Worm (Caenorhabditis elegans) whole organism, mixed stage, embryonic: ENCODE data around the gene cyn-9.

Experiments
- M03D4.4 ChIP-seq: sonication (generic microtip); optimal IDR thresholded peaks from 2 replicates; lab custom pipeline; 2017; ENCODE audit warnings: mild to moderate bottlenecking, missing genetic modification characterization, missing compliant biosample characterization
- blmp-1 ChIP-seq: fragments of 150-350 bp; optimal IDR thresholded peaks from 2 replicates; lab custom pipeline; 2014; ENCODE audit warnings: missing biosample characterization, missing genetic modification characterization
- ceh-39 ChIP-seq: fragments of 150-350 bp; optimal IDR thresholded peaks from 2 replicates; lab custom pipeline; 2014; ENCODE audit warnings: missing biosample characterization, missing genetic modification characterization
- ceh-43 ChIP-seq: fragments of 200-800 bp; sonication (Bioruptor generic); optimal IDR thresholded peaks from 2 replicates; lab custom pipeline; 2018; ENCODE audit warnings: mild to moderate bottlenecking, missing genetic modification characterization, moderate library complexity, missing compliant biosample characterization
- ceh-83 ChIP-seq: fragments of 200-800 bp; sonication (Bioruptor generic); optimal IDR thresholded peaks from 2 replicates; lab custom pipeline; 2018; ENCODE audit warnings: mild to moderate bottlenecking, missing genetic modification characterization, missing compliant biosample characterization
- ces-1 ChIP-seq: fragments of 150-350 bp; optimal IDR thresholded peaks from 2 replicates; lab custom pipeline; 2014; ENCODE audit warnings: missing biosample characterization, missing genetic modification reagents, missing genetic modification characterization
- cnd-1 ChIP-seq: fragments of 200-800 bp; sonication (Bioruptor generic); optimal IDR thresholded peaks from 2 replicates; lab custom pipeline; 2018; ENCODE audit warnings: mild to moderate bottlenecking, missing genetic modification characterization, missing compliant biosample characterization
- drap-1 ChIP-seq: fragments of 200-800 bp; sonication (Bioruptor generic); optimal IDR thresholded peaks from 3 replicates; lab custom pipeline; 2018; ENCODE audit warnings: mild to moderate bottlenecking, missing genetic modification characterization, missing compliant biosample characterization
- elt-1 ChIP-seq: sonication (generic microtip); optimal IDR thresholded peaks from 2 replicates; lab custom pipeline; 2017; ENCODE audit warnings: missing genetic modification characterization, mild to moderate bottlenecking, missing compliant biosample characterization, antibody characterized with exemption, moderate library complexity, borderline replicate concordance; ENCODE audit not compliant: insufficient read depth
- elt-3 ChIP-seq: fragments of 150-350 bp; optimal IDR thresholded peaks from 2 replicates; lab custom pipeline; 2014; ENCODE audit warnings: missing biosample characterization, missing genetic modification characterization
- flh-1 ChIP-seq: fragments of 200-800 bp; sonication (Bioruptor generic); optimal IDR thresholded peaks from 2 replicates; lab custom pipeline; 2018; ENCODE audit warnings: mild to moderate bottlenecking, missing genetic modification characterization, moderate library complexity, missing compliant biosample characterization
- ham-2 ChIP-seq: fragments of 200-800 bp; sonication (Bioruptor generic); optimal IDR thresholded peaks from 2 replicates; lab custom pipeline; 2018; ENCODE audit warnings: mild to moderate bottlenecking, missing genetic modification characterization, missing compliant biosample characterization
- hlh-1 ChIP-seq: fragments of 150-350 bp; optimal IDR thresholded peaks from 2 replicates; lab custom pipeline; 2014; ENCODE audit warnings: missing biosample characterization, missing genetic modification reagents, missing genetic modification characterization
- lin-13 ChIP-seq: fragments of 150-350 bp; optimal IDR thresholded peaks from 2 replicates; lab custom pipeline; 2014; ENCODE audit warnings: missing biosample characterization, missing genetic modification characterization
- lin-32 ChIP-seq: fragments of 200-800 bp; sonication (Bioruptor generic); optimal IDR thresholded peaks from 2 replicates; lab custom pipeline; 2018; ENCODE audit warnings: mild to moderate bottlenecking, missing genetic modification characterization, missing compliant biosample characterization
- lsy-2 ChIP-seq: fragments of 150-350 bp; optimal IDR thresholded peaks from 2 replicates; lab custom pipeline; 2014; ENCODE audit warnings: missing biosample characterization, missing genetic modification characterization
- mab-5 ChIP-seq: fragments of 150-350 bp; optimal IDR thresholded peaks from 2 replicates; lab custom pipeline; 2014; ENCODE audit warnings: missing biosample characterization, missing genetic modification characterization
- mep-1 ChIP-seq: fragments of 150-350 bp; optimal IDR thresholded peaks from 2 replicates; lab custom pipeline; 2017; ENCODE audit warnings: missing biosample characterization, missing genetic modification reagents, missing genetic modification characterization, inconsistent platforms
- mls-2 ChIP-seq: sonication (generic microtip); optimal IDR thresholded peaks from 2 replicates; lab custom pipeline; 2016; ENCODE audit warnings: mild to moderate bottlenecking, missing genetic modification characterization, moderate library complexity, missing compliant biosample characterization
- nhr-12 ChIP-seq: fragments of 150-350 bp; optimal IDR thresholded peaks from 2 replicates; lab custom pipeline; 2014; ENCODE audit warnings: missing biosample characterization, missing genetic modification characterization
- nhr-2 ChIP-seq: fragments of 150-350 bp; optimal IDR thresholded peaks from 2 replicates; lab custom pipeline; 2014; ENCODE audit warnings: missing biosample characterization, missing genetic modification characterization
- nhr-237 ChIP-seq: fragments of 150-350 bp; optimal IDR thresholded peaks from 2 replicates; lab custom pipeline; 2014; ENCODE audit warnings: missing biosample characterization, missing genetic modification characterization
- nhr-28 ChIP-seq: fragments of 150-350 bp; optimal IDR thresholded peaks from 2 replicates; lab custom pipeline; 2014; ENCODE audit warnings: missing biosample characterization, missing genetic modification characterization
- nhr-76 ChIP-seq: sonication (generic microtip); optimal IDR thresholded peaks from 2 replicates; lab custom pipeline; 2017; ENCODE audit warnings: missing biosample characterization, missing genetic modification characterization
- pha-4 ChIP-seq: fragments of 150-350 bp; optimal IDR thresholded peaks from 2 replicates; lab custom pipeline; 2018; ENCODE audit warnings: missing biosample characterization, missing genetic modification reagents, missing genetic modification characterization
- sem-2 ChIP-seq: fragments of 200-800 bp; sonication (Bioruptor generic); optimal IDR thresholded peaks from 2 replicates; lab custom pipeline; 2018; ENCODE audit warnings: mild to moderate bottlenecking, missing genetic modification characterization, missing compliant biosample characterization
- snpc-4 ChIP-seq: fragments of 150-350 bp; optimal IDR thresholded peaks from 2 replicates; lab custom pipeline; 2014; ENCODE audit warnings: missing biosample characterization, missing genetic modification characterization
- sptf-1 ChIP-seq: sonication (generic microtip); optimal IDR thresholded peaks from 2 replicates; lab custom pipeline; 2017; ENCODE audit warnings: mild to moderate bottlenecking, missing genetic modification characterization, moderate library complexity, missing compliant biosample characterization
- tbx-8 ChIP-seq: fragments of 200-800 bp; sonication (Bioruptor generic); optimal IDR thresholded peaks from 2 replicates; lab custom pipeline; 2018; ENCODE audit warnings: mild to moderate bottlenecking, missing genetic modification characterization, moderate library complexity, missing compliant biosample characterization
- unc-120 ChIP-seq: sonication (generic microtip); optimal IDR thresholded peaks from 2 replicates; lab custom pipeline; 2017; ENCODE audit warnings: missing genetic modification characterization, missing compliant biosample characterization; ENCODE audit not compliant: poor library complexity, severe bottlenecking
- unc-39 ChIP-seq: fragments of 150-350 bp; optimal IDR thresholded peaks from 2 replicates; lab custom pipeline; 2014; ENCODE audit warnings: missing biosample characterization, missing genetic modification characterization
- unc-62 ChIP-seq: fragments of 150-350 bp; optimal IDR thresholded peaks from 2 replicates; lab custom pipeline; 2014; ENCODE audit warnings: missing biosample characterization, missing genetic modification reagents, missing genetic modification characterization
- zip-8 ChIP-seq: fragments of 150-350 bp; optimal IDR thresholded peaks from 2 replicates; lab custom pipeline; 2014; ENCODE audit warnings: missing biosample characterization, missing genetic modification characterization
- ztf-11 ChIP-seq: fragments of 150-350 bp; optimal IDR thresholded peaks from 2 replicates; lab custom pipeline; 2014; ENCODE audit warnings: missing biosample characterization, missing genetic modification characterization

The cyn-9 gene

DNA sequence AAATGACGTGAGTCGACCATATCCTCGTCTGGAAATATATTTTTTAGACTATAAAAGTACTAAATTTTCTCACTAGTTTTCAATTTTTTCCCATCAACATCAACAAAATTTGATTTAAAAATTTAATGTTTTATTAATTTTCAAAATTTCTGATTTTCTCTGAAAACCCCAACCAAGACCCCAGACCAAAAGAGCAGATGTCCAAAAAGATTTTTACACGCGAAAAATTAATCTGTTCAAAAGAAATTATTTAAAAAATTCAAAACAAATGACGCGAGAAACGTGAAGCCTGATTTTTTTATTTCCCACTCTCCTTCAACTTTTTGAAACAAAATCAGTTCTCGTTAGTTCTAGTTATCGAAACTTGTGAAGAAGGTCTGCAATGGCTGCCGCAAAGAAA, 31.0 kb upstream of the cyn-9 start, which contains the start of gene F34D10.8:
F34D10.8 (plus strand) TSS at position 301 of the 400 bp plus-strand sequence.
- TF ChIP-seq lin-13 = no peak
- TF ChIP-seq ceh-83 = no peak
- TF ChIP-seq sem-2 (GFP tag; lab: Kevin White, UChicago) = no peak
- no peak for TF ChIP-seq tbx-8 (GFP tag; lab: Kevin White, UChicago)
- no peak for TF ChIP-seq nhr-76 (tag; lab: Kevin White, UChicago)
- TF ChIP-seq mls-2 (tag; lab: Kevin White, UChicago) = no peak
- no peak for TF ChIP-seq nhr-2 (tag; lab: Kevin White, UChicago)
- TF ChIP-seq sptf-1 (tag; lab: Kevin White, UChicago) = no peak
- no peak for TF ChIP-seq hlh-1 (tag; lab: Kevin White, UChicago)
- TF ChIP-seq nhr-28 = no peak
- no peak for TF ChIP-seq blmp-1
- TF ChIP-seq unc-39 = no peak
- TF ChIP-seq snpc-4 (tag; lab: Kevin White, UChicago) = no peak
- TF ChIP-seq unc-62 (GFP tag; lab: Kevin White, UChicago) = no peak
- no peak for TF ChIP-seq zip-8 (tag; lab: Kevin White, UChicago)
- no peak for TF ChIP-seq elt-1 (tag; lab: Kevin White, UChicago)
- TF ChIP-seq elt-3 (tag; lab: Kevin White, UChicago) = no peak
- TF ChIP-seq flh-1 (GFP tag; lab: Kevin White, UChicago) = no peak
- no peak for TF ChIP-seq unc-120

DNA sequence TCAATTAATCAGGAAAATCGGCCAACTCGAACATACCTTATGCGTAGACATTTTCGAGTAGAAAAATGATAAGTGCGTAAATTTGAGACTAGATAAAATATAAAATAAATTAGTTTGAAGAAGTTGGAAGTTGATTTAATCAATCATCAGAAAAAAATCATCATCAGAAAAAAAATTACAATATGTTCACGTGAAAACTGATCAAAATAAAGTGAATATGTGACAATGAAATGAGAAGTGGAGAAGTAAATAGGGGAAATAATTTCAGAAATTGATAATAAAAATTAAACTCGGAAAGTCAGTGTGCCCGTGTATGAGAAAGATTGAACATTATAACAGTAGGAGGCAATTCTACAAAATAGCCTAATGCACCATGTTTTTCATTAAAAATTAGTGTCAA, 30.1 kb upstream of the cyn-9 start, which contains the start of gene F34D10.9:
F34D10.9 (minus strand) TSS at position 101 of the 400 bp plus-strand sequence.
- TF ChIP-seq lsy-2 (no peak), nhr-2 (tag; lab: Kevin White, UChicago) (no peak)

DNA sequence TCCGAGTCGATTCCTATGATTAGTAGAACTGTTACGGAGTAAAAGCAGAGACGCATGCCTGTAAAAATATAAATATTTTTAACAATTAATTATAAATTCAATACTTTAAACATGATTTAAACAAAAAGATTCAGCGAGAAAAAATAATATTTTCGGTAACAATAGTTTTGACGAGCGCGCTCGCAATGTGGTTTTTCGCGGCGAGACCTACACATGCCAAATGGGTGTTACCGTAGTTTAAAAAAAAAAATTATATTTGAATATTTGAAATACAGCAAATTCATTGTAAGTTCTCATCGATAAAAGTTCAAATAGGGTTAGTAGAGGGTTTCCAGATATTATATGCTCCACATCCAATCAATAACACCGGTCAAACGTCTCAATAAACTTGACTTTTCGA, 27.0 kb upstream of the cyn-9 start, which contains the start of gene gldi-5:
gldi-5 (minus strand) TSS at position 58 of the 400 bp plus-strand sequence.
- TF ChIP-seq pha-4 (tag; lab: Kevin White, UChicago) = no peak
- TF ChIP-seq ces-1 (GFP tag; lab: Kevin White, UChicago) = no peak
- no peak for TF ChIP-seq nhr-28
- TF ChIP-seq unc-120 = no peak

- TF ChIP-seq tbx-8 (GFP tag; lab: Kevin White, UChicago) = no peak
- no peak for TF ChIP-seq lin-32
- no peak for TF ChIP-seq cnd-1
- no peak for TF ChIP-seq nhr-237 (tag; lab: Kevin White, UChicago)
- TF ChIP-seq nhr-76 (tag; lab: Kevin White, UChicago) = no peak
- no peak for TF ChIP-seq M03D4.4 (tag; lab: Kevin White, UChicago)
- TF ChIP-seq blmp-1 = no peak
- TF ChIP-seq unc-120 = no peak
- TF ChIP-seq ham-2 (GFP tag; lab: Kevin White, UChicago) = no peak
- TF ChIP-seq unc-62 (GFP tag; lab: Kevin White, UChicago) = no peak
- TF ChIP-seq sptf-1 (tag; lab: Kevin White, UChicago) = no peak
- TF ChIP-seq unc-39 = no peak
- no peak for TF ChIP-seq snpc-4 (tag; lab: Kevin White, UChicago)
- TF ChIP-seq ceh-39 (tag; lab: Kevin White, UChicago) = no peak
- no peak for TF ChIP-seq nhr-28
- TF ChIP-seq ceh-43 (GFP tag; lab: Kevin White, UChicago) = no peak
- no peak for TF ChIP-seq pha-4 (tag; lab: Kevin White, UChicago)
- TF ChIP-seq, all 35 proteins: peak for 0
These were observed 25.4 kb upstream of the cyn-9 start, which contains the start of gene C14B1.12 for ce11 chrIII:3724880-3725279. Gene C14B1.12 (minus strand): TSS chrIII:3724980.

DNA sequence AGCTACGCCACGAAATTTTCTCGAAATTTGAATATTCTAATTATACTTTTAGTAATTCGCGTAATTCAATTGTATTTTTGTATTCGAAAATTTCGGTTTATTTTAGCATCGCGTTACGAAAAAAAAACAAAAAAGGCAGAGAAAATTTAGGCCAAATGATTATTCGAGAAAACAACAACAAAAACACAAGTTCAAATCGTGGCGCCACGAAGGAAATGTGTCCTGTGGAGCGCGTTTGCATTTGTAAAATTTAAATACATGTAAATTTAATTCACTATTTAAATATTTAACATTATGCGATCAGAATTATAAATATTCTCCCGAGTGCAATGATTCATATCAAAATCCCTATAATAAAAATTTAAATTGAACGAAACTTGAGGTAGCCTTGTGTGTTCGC, 24.3 kb upstream of the cyn-9 start:
- TF ChIP-seq M03D4.4 (tag; lab: Kevin White, UChicago) = no peak
- TF ChIP-seq nhr-76 (tag; lab: Kevin White, UChicago) = no peak
- TF ChIP-seq zip-8 (tag; lab: Kevin White, UChicago) = no peak
- no peak for TF ChIP-seq mls-2 (tag; lab: Kevin White, UChicago)
- no peak for TF ChIP-seq ztf-11 (tag; lab: Kevin White, UChicago)
- TF ChIP-seq pha-4 (tag; lab: Kevin White, UChicago) = no peak
- TF ChIP-seq nhr-2 (tag; lab: Kevin White, UChicago) = no peak
- no peak for TF ChIP-seq mep-1 (tag; lab: Kevin White, UChicago)
- TF ChIP-seq snpc-4 (tag; lab: Kevin White, UChicago) = no peak
- no peak for TF ChIP-seq elt-3 (tag; lab: Kevin White, UChicago)
- no peak for TF ChIP-seq ces-1 (GFP tag; lab: Kevin White, UChicago)
- TF ChIP-seq nhr-12 = no peak
- TF ChIP-seq lsy-2 = no peak
- TF ChIP-seq ham-2 (GFP tag; lab: Kevin White, UChicago) = no peak
- no peak for TF ChIP-seq mab-5 (tag; lab: Kevin White, UChicago)
- no peak for TF ChIP-seq cnd-1
- TF ChIP-seq unc-39 = no peak
- TF ChIP-seq drap-1 (GFP tag; lab: Kevin White, UChicago) = no peak
